Fruit fly (Drosophila melanogaster) whole organism, embryonic: ENCODE results near the gene RpL37A.

Experiments
- B-H2 ChIP-seq: fragments of 200-800 bp; sonication (Bioruptor generic); optimal IDR thresholded peaks from 2 replicates; lab custom pipeline; 2018; ENCODE audit warnings: missing biosample characterization, mild to moderate bottlenecking, missing genetic modification characterization
- CG10147 ChIP-seq: fragments of 200-800 bp; sonication (Bioruptor generic); optimal IDR thresholded peaks from 2 replicates; lab custom pipeline; 2019; ENCODE audit warnings: missing biosample characterization, mild to moderate bottlenecking, missing genetic modification characterization, moderate library complexity
- CG10565 ChIP-seq: fragments of 200-800 bp; sonication (Bioruptor generic); optimal IDR thresholded peaks from 3 replicates; lab custom pipeline; 2016; ENCODE audit warnings: missing biosample characterization, mild to moderate bottlenecking, missing genetic modification characterization
- CG12071 ChIP-seq: fragments of 200-800 bp; sonication (Bioruptor generic); optimal IDR thresholded peaks from 3 replicates; lab custom pipeline; 2018; ENCODE audit warnings: missing biosample characterization, mild to moderate bottlenecking, missing genetic modification characterization
- CG12104 ChIP-seq: fragments of 200-800 bp; sonication (Bioruptor generic); optimal IDR thresholded peaks from 3 replicates; lab custom pipeline; 2016; ENCODE audit warnings: missing biosample characterization, missing genetic modification characterization
- CG1233 ChIP-seq: fragments of 200-800 bp; sonication (Bioruptor generic); optimal IDR thresholded peaks from 4 replicates; lab custom pipeline; 2018; ENCODE audit warnings: missing biosample characterization, mild to moderate bottlenecking, missing genetic modification characterization
- CG15011 ChIP-seq: fragments of 200-800 bp; sonication (Bioruptor generic); optimal IDR thresholded peaks from 3 replicates; lab custom pipeline; 2018; ENCODE audit warnings: missing biosample characterization, mild to moderate bottlenecking, missing genetic modification characterization
- CG15514 ChIP-seq: fragments of 200-800 bp; sonication (Bioruptor generic); optimal IDR thresholded peaks from 3 replicates; lab custom pipeline; 2017; ENCODE audit warnings: missing biosample characterization, missing genetic modification characterization, mild to moderate bottlenecking, moderate library complexity, missing genetic modification reagents
- CG17612 ChIP-seq: fragments of 200-800 bp; sonication (Bioruptor generic); IDR thresholded peaks from 2 replicates; pipeline ENCODE4 v1.3.6; 2022; ENCODE audit warnings: missing biosample characterization, missing genetic modification characterization
- CG17829 ChIP-seq: fragments of 200-800 bp; optimal IDR thresholded peaks from 2 replicates; lab custom pipeline; 2019; ENCODE audit warnings: missing biosample characterization, mild to moderate bottlenecking, missing genetic modification characterization, moderate library complexity
- CG2120 ChIP-seq: fragments of 200-800 bp; sonication (Bioruptor generic); optimal IDR thresholded peaks from 3 replicates; lab custom pipeline; 2016; ENCODE audit warnings: missing biosample characterization, missing genetic modification characterization
- CG32532 ChIP-seq: fragments of 200-800 bp; sonication (Bioruptor generic); IDR thresholded peaks from 2 replicates; pipeline ENCODE4 v1.3.6; 2022; ENCODE audit warnings: missing biosample characterization, missing genetic modification characterization
- CG32772 ChIP-seq: fragments of 200-800 bp; sonication (Bioruptor generic); IDR thresholded peaks from 2 replicates; pipeline ENCODE4 v1.3.6; 2022; ENCODE audit warnings: missing biosample characterization, missing genetic modification characterization
- CG34376 ChIP-seq: fragments of 200-800 bp; sonication (Bioruptor generic); optimal IDR thresholded peaks from 2 replicates; lab custom pipeline; 2018; ENCODE audit warnings: missing biosample characterization, mild to moderate bottlenecking, missing genetic modification characterization
- CG4328 ChIP-seq: fragments of 200-800 bp; sonication (Bioruptor generic); optimal IDR thresholded peaks from 3 replicates; lab custom pipeline; 2017; ENCODE audit warnings: missing biosample characterization, missing genetic modification reagents, missing genetic modification characterization
- CG4424 ChIP-seq: fragments of 200-800 bp; sonication (Bioruptor generic); optimal IDR thresholded peaks from 3 replicates; lab custom pipeline; 2016; ENCODE audit warnings: missing biosample characterization, missing genetic modification characterization
- CG4707 ChIP-seq: fragments of 200-800 bp; sonication (Bioruptor generic); optimal IDR thresholded peaks from 2 replicates; lab custom pipeline; 2018; ENCODE audit warnings: missing biosample characterization, mild to moderate bottlenecking, missing genetic modification characterization, moderate library complexity
- CG8089 ChIP-seq: fragments of 200-800 bp; sonication (Bioruptor generic); optimal IDR thresholded peaks from 3 replicates; lab custom pipeline; 2016; ENCODE audit warnings: missing biosample characterization, missing genetic modification characterization
- D ChIP-seq, 2 experiments: fragments of 200-800 bp in 1 of 2; fragments of >200 bp in 1 of 2; sonication (Bioruptor generic) in 1 of 2; optimal IDR thresholded peaks; 2 replicates in 1 of 2; 3 replicates in 1 of 2; lab custom pipeline; 2017; ENCODE audit warnings: mild to moderate bottlenecking in 1 of 2, missing biosample characterization in 1 of 2, missing genetic modification characterization in 1 of 2, missing genetic modification reagents in 1 of 2
- Dad ChIP-seq: fragments of 200-800 bp; sonication (Bioruptor generic); optimal IDR thresholded peaks from 3 replicates; lab custom pipeline; 2016; ENCODE audit warnings: missing biosample characterization, missing genetic modification characterization
- Dbx ChIP-seq: fragments of 200-800 bp; sonication (Bioruptor generic); IDR thresholded peaks from 3 replicates; pipeline ENCODE4 v1.3.6; 2022; ENCODE audit warnings: missing biosample characterization, missing genetic modification characterization
- Doc3 ChIP-seq: fragments of 200-800 bp; sonication (Bioruptor generic); IDR thresholded peaks from 3 replicates; pipeline ENCODE4 v1.3.6; 2022; ENCODE audit warnings: missing biosample characterization, missing genetic modification characterization; ENCODE audit not compliant: partially characterized antibody
- Dref ChIP-seq: fragments of 200-800 bp; sonication (Bioruptor generic); IDR thresholded peaks from 2 replicates; pipeline ENCODE4 v1.3.6; 2022; ENCODE audit warnings: missing biosample characterization, missing genetic modification characterization
- HHEX ChIP-seq: fragments of 200-800 bp; sonication (Bioruptor generic); optimal IDR thresholded peaks from 3 replicates; lab custom pipeline; 2017; ENCODE audit warnings: missing biosample characterization, mild to moderate bottlenecking, missing genetic modification characterization, missing genetic modification reagents
- Hr51 ChIP-seq, 2 experiments: fragments of 200-800 bp; sonication (Bioruptor generic); optimal IDR thresholded peaks; 2 replicates in 1 of 2; 3 replicates in 1 of 2; lab custom pipeline; 2016 to 2018; ENCODE audit warnings: missing biosample characterization in 2 of 2, missing genetic modification characterization in 2 of 2, mild to moderate bottlenecking in 1 of 2, moderate library complexity in 1 of 2
- Hr78 ChIP-seq, 2 experiments: fragments of 200-800 bp in 1 of 2; fragments of >200 bp in 1 of 2; sonication (Bioruptor generic) in 1 of 2; optimal IDR thresholded peaks; 2 replicates each; lab custom pipeline; 2017 to 2019; ENCODE audit warnings: missing biosample characterization in 2 of 2, missing genetic modification characterization in 2 of 2, mild to moderate bottlenecking in 1 of 2, moderate library complexity in 1 of 2
- NC2β ChIP-seq: fragments of 200-800 bp; sonication (Bioruptor generic); optimal IDR thresholded peaks from 2 replicates; lab custom pipeline; 2016; ENCODE audit warnings: missing biosample characterization, missing genetic modification characterization
- TFAM ChIP-seq: fragments of 200-800 bp; sonication (Bioruptor generic); optimal IDR thresholded peaks from 2 replicates; lab custom pipeline; 2017; ENCODE audit warnings: missing biosample characterization, missing genetic modification characterization, inconsistent platforms
- amos ChIP-seq: fragments of 200-800 bp; sonication (Bioruptor generic); IDR thresholded peaks from 2 replicates; pipeline ENCODE4 v1.3.6; 2022; ENCODE audit warnings: missing biosample characterization, missing genetic modification characterization; ENCODE audit not compliant: partially characterized antibody
- ap ChIP-seq: fragments of 200-800 bp; sonication (Bioruptor generic); IDR thresholded peaks from 2 replicates; pipeline ENCODE4 v1.3.6; 2022; ENCODE audit warnings: missing biosample characterization, missing genetic modification characterization
- bab2 ChIP-seq: fragments of 200-800 bp; sonication (Bioruptor generic); optimal IDR thresholded peaks from 2 replicates; lab custom pipeline; 2016; ENCODE audit warnings: missing biosample characterization, missing genetic modification characterization
- bsh ChIP-seq, 2 experiments: fragments of 200-800 bp; sonication (Bioruptor generic); optimal IDR thresholded peaks; 2 replicates each; lab custom pipeline; 2017 to 2018; ENCODE audit warnings: mild to moderate bottlenecking in 2 of 2, missing biosample characterization in 2 of 2, missing genetic modification characterization in 2 of 2, moderate library complexity in 1 of 2
- cas ChIP-seq: fragments of 200-800 bp; sonication (Bioruptor generic); IDR thresholded peaks from 2 replicates; pipeline ENCODE4 v1.3.6; 2022; ENCODE audit warnings: missing biosample characterization, missing genetic modification characterization
- chn ChIP-seq: fragments of 200-800 bp; sonication (Bioruptor generic); optimal IDR thresholded peaks from 2 replicates; lab custom pipeline; 2016; ENCODE audit warnings: missing biosample characterization, missing genetic modification characterization
- corto ChIP-seq: fragments of 200-800 bp; sonication (Bioruptor generic); optimal IDR thresholded peaks from 2 replicates; lab custom pipeline; 2016; ENCODE audit warnings: missing biosample characterization, mild to moderate bottlenecking, missing genetic modification characterization, moderate library complexity
- crc ChIP-seq: fragments of 200-800 bp; sonication (Bioruptor generic); optimal IDR thresholded peaks from 2 replicates; lab custom pipeline; 2016; ENCODE audit warnings: missing biosample characterization, missing genetic modification characterization
- crp ChIP-seq, 2 experiments: fragments of 200-800 bp; sonication (Bioruptor generic); optimal IDR thresholded peaks; 2 replicates in 1 of 2; 3 replicates in 1 of 2; lab custom pipeline; 2017; ENCODE audit warnings: missing biosample characterization in 2 of 2, missing genetic modification characterization in 2 of 2, mild to moderate bottlenecking in 1 of 2, moderate library complexity in 1 of 2
- dm ChIP-seq: fragments of 200-800 bp; sonication (Bioruptor generic); optimal IDR thresholded peaks from 3 replicates; lab custom pipeline; 2016; ENCODE audit warnings: missing biosample characterization, missing genetic modification characterization
- dysf ChIP-seq: fragments of 200-800 bp; sonication (Bioruptor generic); IDR thresholded peaks from 3 replicates; pipeline ENCODE4 v1.3.6; 2022; ENCODE audit warnings: missing biosample characterization, missing genetic modification characterization
- gce ChIP-seq: fragments of 200-800 bp; sonication (Bioruptor generic); IDR thresholded peaks from 3 replicates; pipeline ENCODE4 v1.3.6; 2022; ENCODE audit warnings: missing biosample characterization, missing genetic modification characterization
- hbn ChIP-seq: fragments of 200-800 bp; sonication (Bioruptor generic); IDR thresholded peaks from 2 replicates; pipeline ENCODE4 v1.3.6; 2022; ENCODE audit warnings: missing biosample characterization, missing genetic modification characterization; ENCODE audit not compliant: partially characterized antibody
- insv ChIP-seq, 2 experiments: fragments of 200-800 bp; sonication (Bioruptor generic); optimal IDR thresholded peaks; 3 replicates each; lab custom pipeline; 2016 to 2018; ENCODE audit warnings: missing biosample characterization in 2 of 2, missing genetic modification characterization in 2 of 2
- inv ChIP-seq: fragments of 200-800 bp; sonication (Bioruptor generic); IDR thresholded peaks from 2 replicates; pipeline ENCODE4 v1.3.6; 2022; ENCODE audit warnings: missing biosample characterization, missing genetic modification characterization; ENCODE audit not compliant: partially characterized antibody
- klu ChIP-seq: fragments of 200-800 bp; sonication (Bioruptor generic); IDR thresholded peaks from 2 replicates; pipeline ENCODE4 v1.3.6; 2022; ENCODE audit warnings: missing biosample characterization, missing genetic modification characterization
- mld ChIP-seq: fragments of 200-800 bp; sonication (Bioruptor generic); IDR thresholded peaks from 3 replicates; pipeline ENCODE4 v1.3.6; 2022; ENCODE audit warnings: missing biosample characterization, missing genetic modification characterization; ENCODE audit not compliant: partially characterized antibody
- repo ChIP-seq: fragments of 200-800 bp; sonication (Bioruptor generic); optimal IDR thresholded peaks from 2 replicates; lab custom pipeline; 2016; ENCODE audit warnings: missing biosample characterization, missing genetic modification characterization
- sima ChIP-seq: fragments of 200-800 bp; sonication (Bioruptor generic); optimal IDR thresholded peaks from 2 replicates; lab custom pipeline; 2016; ENCODE audit warnings: missing biosample characterization, missing genetic modification characterization
- stwl ChIP-seq: fragments of 200-800 bp; sonication (Bioruptor generic); optimal IDR thresholded peaks from 3 replicates; lab custom pipeline; 2018; ENCODE audit warnings: missing biosample characterization, mild to moderate bottlenecking, missing genetic modification characterization, moderate library complexity
- trh ChIP-seq: fragments of 200-800 bp; sonication (Bioruptor generic); optimal IDR thresholded peaks from 2 replicates; lab custom pipeline; 2016; ENCODE audit warnings: missing biosample characterization, missing genetic modification characterization

RpL37A gene

DNA sequence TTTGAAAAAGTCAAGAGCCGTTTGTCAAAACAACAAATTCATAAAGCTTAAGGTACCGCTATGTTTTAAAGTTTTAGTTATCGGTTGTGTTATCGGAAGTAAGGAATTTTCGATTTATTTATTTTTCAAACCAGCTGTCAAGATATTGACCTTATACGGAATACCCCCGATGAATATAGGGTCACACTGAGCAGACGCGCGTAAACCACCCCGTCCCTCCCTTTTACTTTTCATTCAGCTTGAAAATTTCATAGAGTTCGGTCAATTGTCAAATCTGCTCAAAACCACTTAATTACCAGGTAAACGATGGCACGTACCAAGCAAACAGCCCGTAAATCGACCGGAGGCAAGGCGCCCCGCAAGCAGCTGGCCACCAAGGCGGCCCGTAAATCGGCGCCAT is 15.8 kb upstream of the RpL37A start, which contains the start of the genes CG14036 and His3.3A:
Gene CG14036, minus strand, starts transcription at position 64 of the 400 bp plus-strand sequence.
Gene His3.3A, plus strand, starts transcription at position 106 of the 400 bp plus-strand sequence.
- TF ChIP-seq trh (GFP tag; lab: Kevin White, UChicago) (no peak), CG10147 (GFP tag; lab: Kevin White, UChicago) (no peak), repo (GFP tag; lab: Kevin White, UChicago) (no peak), ap (no peak), CG4707 (no peak), hbn (GFP tag; lab: Robert Waterston, UW) (peak; percentile 58), CG12071 (GFP tag; lab: Kevin White, UChicago) (no peak), Dad (GFP tag; lab: Kevin White, UChicago) (peak; percentile 41), HHEX (GFP tag; lab: Kevin White, UChicago) (peak; percentile 24), CG32532 (GFP tag; lab: Robert Waterston, UW) (no peak), Doc3 (GFP tag; lab: Robert Waterston, UW) (peak; percentile 49; the same call in 1 of the 3 replicates), dm (GFP tag; lab: Kevin White, UChicago) (peak; percentile 29), bab2 (GFP tag; lab: Kevin White, UChicago) (peak; percentile 6), D (optimal IDR thresholded peaks at IDR 0.05; lab: Kevin White, UChicago) (no peak), D (GFP tag; optimal IDR thresholded peaks at IDR 0.05; lab: Kevin White, UChicago) (no peak), CG2120 (GFP tag; lab: Kevin White, UChicago) (peak; percentile 46), B-H2 (GFP tag; lab: Kevin White, UChicago) (peak; percentile 30), CG15514 (GFP tag; lab: Kevin White, UChicago) (peak; percentile 82), CG15011 (GFP tag; lab: Kevin White, UChicago) (no peak), inv (GFP tag; lab: Robert Waterston, UW) (peak; percentile 43; the same call in 1 of the 2 replicates), mld (GFP tag; lab: Robert Waterston, UW) (0 out of 3 replicates have a peak, but pooled peaks have one; percentile 41), CG4328 (GFP tag; lab: Kevin White, UChicago) (no peak), corto (no peak), CG4424 (GFP tag; lab: Kevin White, UChicago) (no peak), Hr51 (GFP tag; optimal IDR thresholded peaks at IDR 0.05; lab: Kevin White, UChicago) (peak in 1 of 2 experiments; percentile 22), CG32772 (GFP tag; lab: Robert Waterston, UW) (no peak), crp (GFP tag; optimal IDR thresholded peaks at IDR 0.05; lab: Kevin White, UChicago) (peak in 1 of 2 experiments; percentile 77), bsh (GFP tag; optimal IDR thresholded peaks at IDR 0.05; lab: Kevin White, UChicago) (no peak), Dbx (GFP tag; lab: Robert Waterston, UW) (0 out of 3 replicates have a peak, but pooled peaks have one; percentile 18), Hr78 (GFP tag; optimal IDR thresholded peaks at IDR 0.05; lab: Kevin White, UChicago) (no peak), CG17829 (peak; percentile 56), CG34376 (peak; percentile 42), Dref (peak; percentile 91), cas (GFP tag; lab: Robert Waterston, UW) (no peak), sima (GFP tag; lab: Kevin White, UChicago) (no peak), stwl (tag; lab: Kevin White, UChicago) (peak; percentile 72), crc (GFP tag; lab: Kevin White, UChicago) (no peak), gce (GFP tag; lab: Robert Waterston, UW) (0 out of 3 replicates have a peak, but pooled peaks have one; percentile 16), CG12104 (GFP tag; lab: Kevin White, UChicago) (no peak), dysf (GFP tag; lab: Robert Waterston, UW) (no peak), klu (GFP tag; lab: Robert Waterston, UW) (no peak), CG17612 (GFP tag; lab: Robert Waterston, UW) (no peak), NC2β (GFP tag; lab: Kevin White, UChicago) (peak; percentile 4), chn (GFP tag; lab: Kevin White, UChicago) (no peak), CG1233 (GFP tag; lab: Kevin White, UChicago) (no peak), CG10565 (GFP tag; lab: Kevin White, UChicago) (no peak), CG8089 (GFP tag; lab: Kevin White, UChicago) (no peak), amos (GFP tag; lab: Robert Waterston, UW) (peak; percentile 64; the same call in 1 of the 2 replicates), insv (GFP tag; optimal IDR thresholded peaks at IDR 0.05; lab: Kevin White, UChicago) (peak in 1 of 2 experiments; percentile 14), TFAM (GFP tag; lab: Kevin White, UChicago) (no peak)
